Fruit fly (Drosophila melanogaster) whole organism, embryonic: ENCODE measurements around the gene Sidpn.

ENCODE experiments used
- Atf-2 ChIP-seq: fragments of 200-800 bp; sonication (Bioruptor generic); optimal IDR thresholded peaks from 2 replicates; lab custom pipeline; 2016; ENCODE audit warnings: missing biosample characterization, missing genetic modification characterization
- BEAF-32 ChIP-seq: fragments of 200-800 bp; sonication (Bioruptor generic); optimal IDR thresholded peaks from 3 replicates; lab custom pipeline; 2017; ENCODE audit warnings: missing biosample characterization, missing genetic modification characterization, mild to moderate bottlenecking, moderate library complexity, missing genetic modification reagents
- Bgb ChIP-seq: fragments of 200-800 bp; sonication (Bioruptor generic); IDR thresholded peaks from 2 replicates; pipeline ENCODE4 v1.3.6; 2022; ENCODE audit warnings: missing biosample characterization, missing genetic modification characterization; ENCODE audit not compliant: partially characterized antibody
- CG10565 ChIP-seq: fragments of 200-800 bp; sonication (Bioruptor generic); optimal IDR thresholded peaks from 3 replicates; lab custom pipeline; 2016; ENCODE audit warnings: missing biosample characterization, mild to moderate bottlenecking, missing genetic modification characterization
- CG11093 ChIP-seq: fragments of 200-800 bp; sonication (Bioruptor generic); IDR thresholded peaks from 3 replicates; pipeline ENCODE4 v1.3.6; 2022; ENCODE audit warnings: missing biosample characterization, missing genetic modification characterization
- CG11695 ChIP-seq: fragments of 200-800 bp; sonication (Bioruptor generic); IDR thresholded peaks from 3 replicates; pipeline ENCODE4 v1.3.6; 2022; ENCODE audit warnings: missing biosample characterization, missing genetic modification characterization
- CG12219 ChIP-seq: fragments of 200-800 bp; sonication (Bioruptor generic); optimal IDR thresholded peaks from 3 replicates; lab custom pipeline; 2018; ENCODE audit warnings: missing biosample characterization, mild to moderate bottlenecking, missing genetic modification characterization
- CG12942 ChIP-seq: fragments of 200-800 bp; sonication (Bioruptor generic); optimal IDR thresholded peaks from 3 replicates; lab custom pipeline; 2016; ENCODE audit warnings: missing biosample characterization, missing genetic modification characterization
- CG13775 ChIP-seq: fragments of 200-800 bp; sonication (Bioruptor generic); optimal IDR thresholded peaks from 3 replicates; lab custom pipeline; 2017; ENCODE audit warnings: missing biosample characterization, mild to moderate bottlenecking, missing genetic modification characterization
- CG14667 ChIP-seq: fragments of 200-800 bp; sonication (Bioruptor generic); IDR thresholded peaks from 2 replicates; pipeline ENCODE4 v1.3.6; 2022; ENCODE audit warnings: missing biosample characterization, missing genetic modification characterization
- CG15269 ChIP-seq: fragments of 200-800 bp; sonication (Bioruptor generic); optimal IDR thresholded peaks from 2 replicates; lab custom pipeline; 2018; ENCODE audit warnings: missing biosample characterization, mild to moderate bottlenecking, missing genetic modification characterization, moderate library complexity
- CG15514 ChIP-seq: fragments of 200-800 bp; sonication (Bioruptor generic); optimal IDR thresholded peaks from 3 replicates; lab custom pipeline; 2017; ENCODE audit warnings: missing biosample characterization, missing genetic modification characterization, mild to moderate bottlenecking, moderate library complexity, missing genetic modification reagents
- CG17186 ChIP-seq: fragments of 200-800 bp; sonication (Bioruptor generic); optimal IDR thresholded peaks from 3 replicates; lab custom pipeline; 2017; ENCODE audit warnings: missing biosample characterization, missing genetic modification reagents, missing genetic modification characterization
- CG2875 ChIP-seq: fragments of 200-800 bp; sonication (Bioruptor generic); optimal IDR thresholded peaks from 2 replicates; lab custom pipeline; 2017; ENCODE audit warnings: missing biosample characterization, mild to moderate bottlenecking, missing genetic modification characterization, missing genetic modification reagents
- CG4730 ChIP-seq: fragments of 200-800 bp; sonication (Bioruptor generic); IDR thresholded peaks from 2 replicates; pipeline ENCODE4 v1.3.6; 2022; ENCODE audit warnings: missing biosample characterization, missing genetic modification characterization
- CG6791 ChIP-seq: fragments of 200-800 bp; sonication (Bioruptor generic); IDR thresholded peaks from 3 replicates; pipeline ENCODE4 v1.3.6; 2022; ENCODE audit warnings: missing biosample characterization, missing genetic modification characterization; ENCODE audit not compliant: partially characterized antibody
- CG7928 ChIP-seq: fragments of 200-800 bp; sonication (Bioruptor generic); optimal IDR thresholded peaks from 2 replicates; lab custom pipeline; 2017; ENCODE audit warnings: missing biosample characterization, mild to moderate bottlenecking, missing genetic modification characterization
- CG9437 ChIP-seq: fragments of 200-800 bp; sonication (Bioruptor generic); optimal IDR thresholded peaks from 2 replicates; lab custom pipeline; 2018; ENCODE audit warnings: missing biosample characterization, mild to moderate bottlenecking, missing genetic modification characterization
- CTCF ChIP-seq: fragments of 200-800 bp; sonication (Bioruptor generic); optimal IDR thresholded peaks from 2 replicates; lab custom pipeline; 2017; ENCODE audit warnings: missing biosample characterization, mild to moderate bottlenecking, missing genetic modification characterization, moderate library complexity
- Chrac-16 ChIP-seq: fragments of 200-800 bp; sonication (Bioruptor generic); optimal IDR thresholded peaks from 3 replicates; lab custom pipeline; 2016; ENCODE audit warnings: missing biosample characterization, missing genetic modification characterization
- D19B ChIP-seq: fragments of 200-800 bp; sonication (Bioruptor generic); optimal IDR thresholded peaks from 2 replicates; lab custom pipeline; 2017; ENCODE audit warnings: missing biosample characterization, mild to moderate bottlenecking, missing genetic modification characterization
- Deaf1 ChIP-seq: fragments of 200-800 bp; optimal IDR thresholded peaks from 3 replicates; lab custom pipeline; 2019; ENCODE audit warnings: missing biosample characterization, mild to moderate bottlenecking, missing genetic modification characterization, moderate library complexity
- Dll ChIP-seq: fragments of 200-800 bp; sonication (Bioruptor generic); IDR thresholded peaks from 4 replicates; pipeline ENCODE4 v1.3.6; 2022; ENCODE audit warnings: missing biosample characterization, missing genetic modification characterization; ENCODE audit not compliant: partially characterized antibody
- Doc2 ChIP-seq: fragments of 200-800 bp; sonication (Bioruptor generic); IDR thresholded peaks from 2 replicates; pipeline ENCODE4 v1.3.6; 2022; ENCODE audit warnings: missing biosample characterization, missing genetic modification characterization
- Dp ChIP-seq: fragments of 200-800 bp; sonication (Bioruptor generic); optimal IDR thresholded peaks from 2 replicates; lab custom pipeline; 2018; ENCODE audit warnings: missing biosample characterization, mild to moderate bottlenecking, missing genetic modification characterization, moderate library complexity
- Gug ChIP-seq: fragments of 200-800 bp; sonication (Bioruptor generic); IDR thresholded peaks from 4 replicates; pipeline ENCODE4 v1.3.6; 2022; ENCODE audit warnings: missing biosample characterization, missing genetic modification characterization
- HLH54F ChIP-seq: fragments of 200-800 bp; sonication (Bioruptor generic); optimal IDR thresholded peaks from 3 replicates; lab custom pipeline; 2016; ENCODE audit warnings: missing biosample characterization, missing genetic modification characterization
- Hand ChIP-seq: fragments of 200-800 bp; sonication (Bioruptor generic); optimal IDR thresholded peaks from 2 replicates; lab custom pipeline; 2017; ENCODE audit warnings: mild to moderate bottlenecking, missing biosample characterization, missing genetic modification reagents, missing genetic modification characterization
- Hsf ChIP-seq: fragments of 200-800 bp; sonication (Bioruptor generic); optimal IDR thresholded peaks from 3 replicates; lab custom pipeline; 2016; ENCODE audit warnings: missing biosample characterization, missing genetic modification characterization
- Oaz ChIP-seq: fragments of 200-800 bp; sonication (Bioruptor generic); IDR thresholded peaks from 2 replicates; pipeline ENCODE4 v1.3.6; 2022; ENCODE audit warnings: missing biosample characterization, missing genetic modification characterization
- Rx ChIP-seq: fragments of 200-800 bp; sonication (Bioruptor generic); IDR thresholded peaks from 2 replicates; pipeline ENCODE4 v1.3.6; 2022; ENCODE audit warnings: missing biosample characterization, missing genetic modification characterization
- Scr ChIP-seq: fragments of 200-800 bp; sonication (Bioruptor generic); IDR thresholded peaks from 2 replicates; pipeline ENCODE4 v1.3.6; 2022; ENCODE audit warnings: missing biosample characterization, missing genetic modification characterization; ENCODE audit not compliant: partially characterized antibody
- al ChIP-seq: fragments of 200-800 bp; sonication (Bioruptor generic); IDR thresholded peaks from 2 replicates; pipeline ENCODE4 v1.3.6; 2022; ENCODE audit warnings: missing biosample characterization, missing genetic modification characterization
- amos ChIP-seq: fragments of 200-800 bp; sonication (Bioruptor generic); IDR thresholded peaks from 2 replicates; pipeline ENCODE4 v1.3.6; 2022; ENCODE audit warnings: missing biosample characterization, missing genetic modification characterization; ENCODE audit not compliant: partially characterized antibody
- ase ChIP-seq: fragments of 200-800 bp; sonication (Bioruptor generic); IDR thresholded peaks from 3 replicates; pipeline ENCODE4 v1.3.6; 2022; ENCODE audit warnings: missing biosample characterization, missing genetic modification characterization
- chinmo ChIP-seq: fragments of 200-800 bp; sonication (Bioruptor generic); IDR thresholded peaks from 4 replicates; pipeline ENCODE4 v1.3.6; 2022; ENCODE audit warnings: missing biosample characterization, missing genetic modification characterization; ENCODE audit not compliant: partially characterized antibody
- croc ChIP-seq: fragments of 200-800 bp; sonication (Bioruptor generic); conservative IDR thresholded peaks from 3 replicates; pipeline ENCODE4 v1.3.6; 2022; ENCODE audit warnings: missing biosample characterization, missing genetic modification characterization
- disco-r ChIP-seq: fragments of 200-800 bp; sonication (Bioruptor generic); optimal IDR thresholded peaks from 2 replicates; lab custom pipeline; 2016; ENCODE audit warnings: missing biosample characterization, missing genetic modification characterization
- dmrt11E ChIP-seq: fragments of 200-800 bp; sonication (Bioruptor generic); optimal IDR thresholded peaks from 3 replicates; lab custom pipeline; 2018; ENCODE audit warnings: missing biosample characterization, mild to moderate bottlenecking, missing genetic modification characterization, moderate library complexity
- fd3F ChIP-seq: fragments of 200-800 bp; sonication (Bioruptor generic); optimal IDR thresholded peaks from 2 replicates; lab custom pipeline; 2018; ENCODE audit warnings: missing biosample characterization, mild to moderate bottlenecking, missing genetic modification characterization, moderate library complexity
- gro ChIP-seq: fragments of 200-800 bp; sonication (Bioruptor generic); optimal IDR thresholded peaks from 2 replicates; lab custom pipeline; 2016; ENCODE audit warnings: missing biosample characterization, missing genetic modification characterization
- kah ChIP-seq: fragments of 200-800 bp; sonication (Bioruptor generic); optimal IDR thresholded peaks from 2 replicates; lab custom pipeline; 2018; ENCODE audit warnings: missing biosample characterization, mild to moderate bottlenecking, missing genetic modification characterization
- nom ChIP-seq: fragments of 200-800 bp; sonication (Bioruptor generic); optimal IDR thresholded peaks from 2 replicates; lab custom pipeline; 2017; ENCODE audit warnings: missing biosample characterization, missing genetic modification characterization, mild to moderate bottlenecking, moderate library complexity, missing genetic modification reagents
- salm ChIP-seq: fragments of 200-800 bp; sonication (Bioruptor generic); optimal IDR thresholded peaks from 2 replicates; lab custom pipeline; 2018; ENCODE audit warnings: missing biosample characterization, mild to moderate bottlenecking, missing genetic modification characterization
- sqz ChIP-seq: fragments of 200-800 bp; sonication (Bioruptor generic); optimal IDR thresholded peaks from 3 replicates; lab custom pipeline; 2018; ENCODE audit warnings: missing biosample characterization, mild to moderate bottlenecking, missing genetic modification characterization
- stc ChIP-seq: fragments of 200-800 bp; sonication (Bioruptor generic); IDR thresholded peaks from 2 replicates; pipeline ENCODE4 v1.3.6; 2022; ENCODE audit warnings: missing biosample characterization, missing genetic modification characterization
- tio ChIP-seq: fragments of 200-800 bp; sonication (Bioruptor generic); optimal IDR thresholded peaks from 2 replicates; lab custom pipeline; 2017; ENCODE audit warnings: missing biosample characterization, missing genetic modification characterization, inconsistent platforms
- twi ChIP-seq: fragments of 200-800 bp; optimal IDR thresholded peaks from 2 replicates; lab custom pipeline; 2019; ENCODE audit warnings: missing biosample characterization, mild to moderate bottlenecking, missing genetic modification characterization, moderate library complexity

Gene Sidpn

dm6 chr2L:18987078-18987895 is 40.2 kb upstream of the Sidpn start, which contains the start of the genes Swip-1 and EMC5 (continued):
- peak; percentile 50 for TF ChIP-seq CG12942 (GFP tag; lab: Kevin White, UChicago)
- TF ChIP-seq fd3F (GFP tag; lab: Kevin White, UChicago), result peak; percentile 52
- no peak for TF ChIP-seq D19B (GFP tag; lab: Kevin White, UChicago)
- peak; percentile 68 for TF ChIP-seq dmrt11E (tag; lab: Kevin White, UChicago)
- TF ChIP-seq al, result peak; percentile 42; the same call in 1 of the 2 replicates
- TF ChIP-seq CG15514 (GFP tag; lab: Kevin White, UChicago), result peak; percentile 47
- no peak for TF ChIP-seq stc
- 0 out of 2 replicates have a peak, but pooled peaks have one; percentile 26 for TF ChIP-seq CG14667 (GFP tag; lab: Robert Waterston, UW)
- TF ChIP-seq CG12219 (GFP tag; lab: Kevin White, UChicago), result peak; percentile 11
- no peak for TF ChIP-seq Oaz (GFP tag; lab: Robert Waterston, UW)
- peak; percentile 62 for TF ChIP-seq amos (GFP tag; lab: Robert Waterston, UW)
- no peak for TF ChIP-seq CG10565 (GFP tag; lab: Kevin White, UChicago)
- peak; percentile 45; the same call in 1 of the 4 replicates for TF ChIP-seq Gug (GFP tag; lab: Robert Waterston, UW)
- TF ChIP-seq CG4730 (GFP tag; lab: Robert Waterston, UW), result peak; percentile 39; the same call in 1 of the 2 replicates
- TF ChIP-seq Atf-2 (GFP tag; lab: Kevin White, UChicago), result no peak
- 0 out of 2 replicates have a peak, but pooled peaks have one; percentile 15 for TF ChIP-seq Rx (GFP tag; lab: Robert Waterston, UW)
- peak; percentile 28 for TF ChIP-seq CG17186 (GFP tag; lab: Kevin White, UChicago)
- no peak for TF ChIP-seq Hand (GFP tag; lab: Kevin White, UChicago)
- peak; percentile 33 for TF ChIP-seq CG7928 (GFP tag; lab: Kevin White, UChicago)
- TF ChIP-seq Hsf (GFP tag; lab: Kevin White, UChicago), result no peak
- TF ChIP-seq CG6791 (GFP tag; lab: Robert Waterston, UW), result peak; percentile 58; the same call in 2 of the 3 replicates
- peak; percentile 38 for TF ChIP-seq sqz (GFP tag; lab: Kevin White, UChicago)
- TF ChIP-seq Scr (GFP tag; lab: Robert Waterston, UW), result peak; percentile 71
- TF ChIP-seq twi, result peak; percentile 55
- no peak for TF ChIP-seq Doc2 (GFP tag; lab: Robert Waterston, UW)
- TF ChIP-seq salm (tag; lab: Kevin White, UChicago), result no peak
- TF ChIP-seq CG9437 (GFP tag; lab: Kevin White, UChicago), result peak; percentile 58
- peak; percentile 46 for TF ChIP-seq Chrac-16 (GFP tag; lab: Kevin White, UChicago)
- TF ChIP-seq CG13775 (GFP tag; lab: Kevin White, UChicago), result peak; percentile 76
- peak; percentile 43 for TF ChIP-seq nom (GFP tag; lab: Kevin White, UChicago)
- TF ChIP-seq Deaf1, result peak; percentile 66
- TF ChIP-seq croc (GFP tag; lab: Robert Waterston, UW), result 0 out of 3 replicates have a peak, but pooled peaks have one; percentile 19
- TF ChIP-seq CG15269 (tag; lab: Kevin White, UChicago), result peak; percentile 66
- TF ChIP-seq chinmo, result 0 out of 4 replicates have a peak, but pooled peaks have one; percentile 17
- no peak for TF ChIP-seq CTCF (GFP tag; lab: Kevin White, UChicago)
- TF ChIP-seq BEAF-32 (GFP tag; lab: Kevin White, UChicago), result peak; percentile 74
- no peak for TF ChIP-seq disco-r (GFP tag; lab: Kevin White, UChicago)
- TF ChIP-seq gro, result no peak
- peak; percentile 47 for TF ChIP-seq Bgb
- peak; percentile 18; the same call in 1 of the 3 replicates for TF ChIP-seq ase
- TF ChIP-seq CG11093, result no peak
- TF ChIP-seq tio (GFP tag; lab: Kevin White, UChicago), result peak; percentile 17
- TF ChIP-seq HLH54F (GFP tag; lab: Kevin White, UChicago), result peak; percentile 12
- TF ChIP-seq CG2875 (GFP tag; lab: Kevin White, UChicago), result no peak
- no peak for TF ChIP-seq CG11695 (GFP tag; lab: Robert Waterston, UW)
- TF ChIP-seq Dll (GFP tag; lab: Robert Waterston, UW), result peak; percentile 78
- peak; percentile 64 for TF ChIP-seq Dp (GFP tag; lab: Kevin White, UChicago)
- TF ChIP-seq kah (GFP tag; lab: Kevin White, UChicago), result no peak
